Fruit fly (Drosophila melanogaster) whole organism, larva: ENCODE measurements around the gene CG13920.

Experiments used
- noc ChIP-seq: fragments of 200-800 bp; sonication (Bioruptor generic); optimal IDR thresholded peaks from 3 replicates; lab custom pipeline; 2019; ENCODE audit warnings: missing biosample characterization, mild to moderate bottlenecking, missing genetic modification characterization, moderate library complexity

Gene CG13920

dm6 chr3L:1644920-1645567 is 3.7 kb upstream of the CG13920 start, which contains the start of the genes alphaCOP and CG13919:
Gene alphaCOP (minus strand): TSS chr3L:1645199.
Gene CG13919 (plus strand): TSS chr3L:1645467.
- peak; percentile 90 for TF ChIP-seq noc (tag; lab: Kevin White, UChicago)

dm6 chr3L:1647276-1647919 is 1.3 kb upstream of the CG13920 start, which contains the start of the genes CG17249 and Bro:
Gene CG17249 (minus strand): TSS chr3L:1647464.
Gene Bro (plus strand): TSS chr3L:1647869.
- no peak for TF ChIP-seq noc (tag; lab: Kevin White, UChicago)

DNA sequence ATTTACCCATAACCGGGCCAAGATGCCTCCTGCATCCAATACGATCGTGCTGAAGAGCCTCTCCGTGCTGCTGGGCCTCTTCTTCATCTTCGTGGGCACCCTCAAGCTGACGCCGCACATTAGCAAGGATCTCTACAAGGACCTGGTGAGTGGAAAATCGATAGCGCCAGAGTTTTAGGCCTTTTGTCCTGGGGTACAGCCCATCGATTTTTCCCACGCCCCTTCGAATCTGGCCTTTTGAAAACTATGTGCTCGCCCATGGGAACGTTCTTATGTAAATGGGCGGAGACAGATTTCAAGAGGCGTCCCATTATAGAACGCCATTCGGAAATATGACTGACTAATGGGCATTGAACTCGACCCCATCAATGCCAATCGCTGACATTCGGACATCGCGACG is 619 bp downstream of the CG13920 start:
- TF ChIP-seq noc (tag; lab: Kevin White, UChicago) = no peak

dm6 chr3L:1652700-1653200 is 4.0 kb downstream of the CG13920 start, which contains the start of the genes CG7970 and Vta1:
Gene CG7970 (plus strand): TSS chr3L:1652750.
Gene Vta1 (minus strand): TSS chr3L:1652900.
- no peak for TF ChIP-seq noc (tag; lab: Kevin White, UChicago)

dm6 chr3L:1653752-1654151 is 5.0 kb downstream of the CG13920 start:
- no peak for TF ChIP-seq noc (tag; lab: Kevin White, UChicago)

DNA sequence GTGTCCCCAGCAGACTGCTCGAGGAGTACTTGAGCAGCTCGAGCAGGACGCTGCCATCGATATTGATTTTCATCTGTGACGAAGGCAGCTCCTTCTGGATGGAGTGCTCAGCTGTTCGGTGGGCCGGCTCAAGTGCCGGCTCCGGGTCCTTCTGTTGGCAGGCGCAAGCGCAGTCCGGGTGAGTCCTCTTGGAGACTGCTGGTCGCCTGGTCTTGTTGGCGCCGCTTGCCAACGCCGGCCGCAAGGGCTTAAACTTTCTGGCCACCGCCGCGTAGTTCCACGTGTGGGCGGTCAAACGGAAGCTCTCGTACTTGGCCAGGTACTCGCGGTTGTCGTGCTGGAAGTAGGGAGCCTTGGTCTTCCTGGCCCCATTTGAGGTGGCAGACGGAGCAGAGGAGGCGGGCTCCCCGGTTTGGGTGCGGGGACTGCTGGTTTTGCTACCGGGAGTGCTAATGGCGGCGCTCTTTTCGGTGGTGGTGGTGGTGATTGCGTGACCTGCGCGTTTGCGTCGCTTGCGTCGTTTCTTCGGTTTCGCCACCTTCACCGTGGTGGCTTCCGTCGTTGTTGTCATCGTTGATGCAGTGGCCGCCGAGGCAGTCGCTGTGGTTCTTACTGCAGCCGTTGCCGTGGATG is 13.1 kb downstream of the CG13920 start:
- TF ChIP-seq noc (tag; lab: Kevin White, UChicago) = no peak

dm6 chr3L:1663531-1663930 is 14.8 kb downstream of the CG13920 start:
- TF ChIP-seq noc (tag; lab: Kevin White, UChicago) = no peak

dm6 chr3L:1664205-1664604 is 15.5 kb downstream of the CG13920 start:
- no peak for TF ChIP-seq noc (tag; lab: Kevin White, UChicago)

dm6 chr3L:1664876-1665275 is 16.1 kb downstream of the CG13920 start, which contains the start of the genes Srrm234 and CG7974:
Gene Srrm234 (minus strand): TSS chr3L:1665064.
Gene CG7974 (plus strand): TSS chr3L:1665138.
- TF ChIP-seq noc (tag; lab: Kevin White, UChicago) = no peak

DNA sequence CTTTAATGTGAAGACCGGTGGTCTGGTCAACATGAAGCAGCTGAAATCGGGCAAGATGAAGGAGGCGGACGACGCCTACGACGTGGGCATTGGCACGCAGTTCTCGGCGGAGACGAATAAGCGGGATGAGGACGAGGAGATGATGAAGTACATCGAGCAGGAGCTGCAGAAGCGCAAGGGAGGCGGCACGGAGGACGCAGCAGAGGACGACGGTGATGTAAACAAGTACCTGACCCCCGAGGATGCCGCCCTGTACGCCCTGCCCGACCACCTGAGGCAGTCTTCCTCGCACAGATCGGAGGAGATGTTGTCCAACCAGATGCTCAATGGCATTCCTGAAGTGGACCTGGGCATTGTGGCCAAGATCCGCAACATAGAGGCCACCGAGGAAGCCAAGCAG is 16.8 kb downstream of the CG13920 start:
- no peak for TF ChIP-seq noc (tag; lab: Kevin White, UChicago)

dm6 chr3L:1667423-1667822 is 18.7 kb downstream of the CG13920 start:
- no peak for TF ChIP-seq noc (tag; lab: Kevin White, UChicago)

DNA sequence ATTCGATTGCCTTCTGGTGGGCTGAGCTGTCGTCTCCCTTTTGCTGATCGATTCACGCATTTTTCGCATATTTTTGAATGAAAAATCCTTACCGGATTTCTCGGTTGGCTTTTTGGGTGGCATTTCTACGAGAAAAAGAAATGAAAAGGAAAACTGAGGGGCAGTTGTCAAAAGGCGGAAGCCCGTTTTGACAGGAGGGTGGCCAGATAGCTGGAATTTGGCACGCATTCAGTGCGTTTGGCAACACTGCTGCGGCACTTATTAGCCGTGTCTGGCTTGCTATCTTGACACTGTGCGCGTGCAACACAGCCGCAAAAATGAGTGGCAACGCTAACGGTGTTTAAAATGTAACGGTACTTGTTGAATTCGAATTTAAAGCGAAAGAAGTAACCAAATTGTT is 19.8 kb downstream of the CG13920 start, which contains the start of gene RpL23A:
Gene RpL23A (minus strand): TSS at position 151 of the 400 bp plus-strand sequence.
- TF ChIP-seq noc (tag; lab: Kevin White, UChicago) = peak; percentile 78

DNA sequence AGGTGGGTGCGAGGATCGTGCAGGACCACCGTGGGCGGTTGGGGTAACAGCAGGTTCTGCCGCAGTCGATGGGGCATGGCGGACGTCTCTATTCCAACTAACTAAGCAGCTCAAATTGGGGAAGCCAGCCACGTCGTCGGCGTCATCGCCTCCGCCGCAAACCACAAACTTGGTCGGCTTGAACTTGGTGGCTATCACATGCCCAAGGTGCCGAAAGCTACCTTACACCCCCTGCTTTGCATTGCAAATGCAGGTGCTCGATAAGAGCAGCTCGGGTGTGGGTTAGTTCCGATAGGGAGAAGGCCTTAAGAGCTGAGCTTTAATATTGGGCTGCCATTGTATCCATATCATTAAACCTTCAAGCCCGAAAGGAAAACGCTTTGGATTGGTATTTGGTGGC is 21.3 kb downstream of the CG13920 start, which contains the start of gene RabX5:
Gene RabX5 (minus strand): TSS at position 101 of the 400 bp plus-strand sequence.
- TF ChIP-seq noc (tag; lab: Kevin White, UChicago) = no peak

dm6 chr3L:1672627-1673026 is 23.9 kb downstream of the CG13920 start, which contains the start of gene CG13930:
Gene CG13930 (minus strand): TSS chr3L:1672727.
- TF ChIP-seq noc (tag; lab: Kevin White, UChicago) = no peak

DNA sequence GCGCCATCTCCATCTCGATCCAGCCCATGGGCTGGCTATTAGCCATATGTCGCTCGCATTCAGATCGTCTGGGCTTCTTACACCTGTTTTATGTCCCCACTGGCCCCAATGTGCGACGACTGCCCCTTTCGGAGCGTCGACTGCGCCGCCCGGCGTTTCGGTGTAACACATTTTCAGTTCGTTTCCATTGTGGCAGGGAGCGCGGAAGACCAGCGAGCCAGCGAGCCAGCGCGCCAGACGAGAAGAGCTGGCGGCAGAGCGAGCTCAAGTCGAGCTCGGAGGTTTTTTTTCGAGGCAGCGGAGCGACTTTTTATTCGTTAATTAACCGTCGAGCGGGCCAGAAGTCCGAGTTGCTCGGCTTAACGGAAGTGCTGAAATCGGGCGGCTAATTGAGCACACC is 25.6 kb downstream of the CG13920 start, which contains the start of gene CG7991:
Gene CG7991 (plus strand): TSS at position 329 of the 400 bp plus-strand sequence.
- TF ChIP-seq noc (tag; lab: Kevin White, UChicago) = no peak
